Fruit fly (Drosophila melanogaster) whole organism, embryonic: ENCODE results near the gene Pvf1.

ENCODE experiments used
- Abd-B ChIP-seq: fragments of 200-800 bp; sonication (Bioruptor generic); optimal IDR thresholded peaks from 2 replicates; lab custom pipeline; 2018; ENCODE audit warnings: missing biosample characterization, mild to moderate bottlenecking, missing genetic modification characterization, moderate library complexity
- Awh ChIP-seq: fragments of 200-800 bp; sonication (Bioruptor generic); IDR thresholded peaks from 2 replicates; pipeline ENCODE4, ENCODE4 v1.3.6; 2022; ENCODE audit warnings: missing biosample characterization, missing genetic modification characterization
- BtbVII ChIP-seq: fragments of 200-800 bp; sonication (Bioruptor generic); optimal IDR thresholded peaks from 3 replicates; lab custom pipeline; 2017; ENCODE audit warnings: missing biosample characterization, mild to moderate bottlenecking, missing genetic modification characterization
- CG11504 ChIP-seq: fragments of 200-800 bp; sonication (Bioruptor generic); optimal IDR thresholded peaks from 3 replicates; lab custom pipeline; 2019; ENCODE audit warnings: missing biosample characterization, mild to moderate bottlenecking, missing genetic modification characterization, moderate library complexity
- CG11696 ChIP-seq: fragments of 200-800 bp; sonication (Bioruptor generic); IDR thresholded peaks from 2 replicates; pipeline ENCODE4 v1.3.6; 2022; ENCODE audit warnings: missing biosample characterization, missing genetic modification characterization
- CG12744 ChIP-seq: fragments of 200-800 bp; sonication (Bioruptor generic); optimal IDR thresholded peaks from 2 replicates; lab custom pipeline; 2016; ENCODE audit warnings: missing biosample characterization, missing genetic modification characterization
- CG13775 ChIP-seq: fragments of 200-800 bp; sonication (Bioruptor generic); optimal IDR thresholded peaks from 3 replicates; lab custom pipeline; 2017; ENCODE audit warnings: missing biosample characterization, mild to moderate bottlenecking, missing genetic modification characterization
- CG14441 ChIP-seq: fragments of 200-800 bp; sonication (Bioruptor generic); IDR thresholded peaks from 2 replicates; pipeline ENCODE4 v1.3.6; 2022; ENCODE audit warnings: missing biosample characterization, missing genetic modification characterization
- CG14965 ChIP-seq: fragments of 200-800 bp; sonication (Bioruptor generic); optimal IDR thresholded peaks from 2 replicates; lab custom pipeline; 2016; ENCODE audit warnings: missing biosample characterization, missing genetic modification characterization, borderline replicate concordance
- CG1602 ChIP-seq: fragments of 200-800 bp; sonication (Bioruptor generic); optimal IDR thresholded peaks from 3 replicates; lab custom pipeline; 2016; ENCODE audit warnings: missing biosample characterization, missing genetic modification characterization
- CG1647 ChIP-seq: fragments of 200-800 bp; sonication (Bioruptor generic); optimal IDR thresholded peaks from 3 replicates; lab custom pipeline; 2016; ENCODE audit warnings: missing biosample characterization, missing genetic modification characterization
- CG17912 ChIP-seq: fragments of 200-800 bp; sonication (Bioruptor generic); optimal IDR thresholded peaks from 2 replicates; lab custom pipeline; 2018; ENCODE audit warnings: missing biosample characterization, mild to moderate bottlenecking, missing genetic modification characterization
- CG18764 ChIP-seq: fragments of 200-800 bp; sonication (Bioruptor generic); optimal IDR thresholded peaks from 3 replicates; lab custom pipeline; 2016; ENCODE audit warnings: missing biosample characterization, missing genetic modification characterization
- CG2116 ChIP-seq: fragments of 200-800 bp; sonication (Bioruptor generic); optimal IDR thresholded peaks from 3 replicates; lab custom pipeline; 2018; ENCODE audit warnings: missing biosample characterization, mild to moderate bottlenecking, missing genetic modification characterization
- CG2120 ChIP-seq: fragments of 200-800 bp; sonication (Bioruptor generic); optimal IDR thresholded peaks from 3 replicates; lab custom pipeline; 2016; ENCODE audit warnings: missing biosample characterization, missing genetic modification characterization
- CG31441 ChIP-seq: fragments of 200-800 bp; sonication (Bioruptor generic); IDR thresholded peaks from 2 replicates; pipeline ENCODE4 v1.3.6; 2022; ENCODE audit warnings: missing biosample characterization, missing genetic modification characterization
- CG3163 ChIP-seq: fragments of 200-800 bp; sonication (Bioruptor generic); optimal IDR thresholded peaks from 3 replicates; lab custom pipeline; 2016; ENCODE audit warnings: missing biosample characterization, missing genetic modification characterization
- CG32772 ChIP-seq: fragments of 200-800 bp; sonication (Bioruptor generic); IDR thresholded peaks from 2 replicates; pipeline ENCODE4 v1.3.6; 2022; ENCODE audit warnings: missing biosample characterization, missing genetic modification characterization
- CG33213 ChIP-seq: fragments of 200-800 bp; sonication (Bioruptor generic); optimal IDR thresholded peaks from 3 replicates; lab custom pipeline; 2016; ENCODE audit warnings: missing biosample characterization, missing genetic modification characterization
- CG4328 ChIP-seq: fragments of 200-800 bp; sonication (Bioruptor generic); optimal IDR thresholded peaks from 3 replicates; lab custom pipeline; 2017; ENCODE audit warnings: missing biosample characterization, missing genetic modification reagents, missing genetic modification characterization
- CG4404 ChIP-seq: fragments of 200-800 bp; sonication (Bioruptor generic); IDR thresholded peaks from 2 replicates; pipeline ENCODE4 v1.3.6; 2022; ENCODE audit warnings: missing biosample characterization, missing genetic modification characterization
- CG4424 ChIP-seq: fragments of 200-800 bp; sonication (Bioruptor generic); optimal IDR thresholded peaks from 3 replicates; lab custom pipeline; 2016; ENCODE audit warnings: missing biosample characterization, missing genetic modification characterization
- CG4707 ChIP-seq: fragments of 200-800 bp; sonication (Bioruptor generic); optimal IDR thresholded peaks from 2 replicates; lab custom pipeline; 2018; ENCODE audit warnings: missing biosample characterization, mild to moderate bottlenecking, missing genetic modification characterization, moderate library complexity
- CG6854 ChIP-seq: fragments of 200-800 bp; sonication (Bioruptor generic); optimal IDR thresholded peaks from 3 replicates; lab custom pipeline; 2017; ENCODE audit warnings: missing biosample characterization, mild to moderate bottlenecking, missing genetic modification characterization
- CG7928 ChIP-seq: fragments of 200-800 bp; sonication (Bioruptor generic); optimal IDR thresholded peaks from 2 replicates; lab custom pipeline; 2017; ENCODE audit warnings: missing biosample characterization, mild to moderate bottlenecking, missing genetic modification characterization
- CTCF ChIP-seq: fragments of 200-800 bp; sonication (Bioruptor generic); optimal IDR thresholded peaks from 2 replicates; lab custom pipeline; 2017; ENCODE audit warnings: missing biosample characterization, mild to moderate bottlenecking, missing genetic modification characterization, moderate library complexity
- CkIIα-i1 ChIP-seq: fragments of 200-800 bp; sonication (Bioruptor generic); IDR thresholded peaks from 2 replicates; pipeline ENCODE4 v1.3.6; 2022; ENCODE audit warnings: missing biosample characterization, missing genetic modification characterization
- Dek ChIP-seq: fragments of 200-800 bp; sonication (Bioruptor generic); optimal IDR thresholded peaks from 3 replicates; lab custom pipeline; 2019; ENCODE audit warnings: missing biosample characterization, mild to moderate bottlenecking, missing genetic modification characterization, moderate library complexity
- Dip2 ChIP-seq: fragments of 200-800 bp; sonication (Bioruptor generic); IDR thresholded peaks from 2 replicates; pipeline ENCODE4 v1.3.6; 2022; ENCODE audit warnings: missing biosample characterization, missing genetic modification characterization
- Fer2 ChIP-seq: fragments of 200-800 bp; sonication (Bioruptor generic); optimal IDR thresholded peaks from 2 replicates; lab custom pipeline; 2018; ENCODE audit warnings: missing biosample characterization, mild to moderate bottlenecking, missing genetic modification characterization, moderate library complexity
- MBD-R2 ChIP-seq: fragments of 200-800 bp; sonication (Bioruptor generic); IDR thresholded peaks from 2 replicates; pipeline ENCODE4 v1.3.6; 2022; ENCODE audit warnings: missing biosample characterization, missing genetic modification characterization
- Nf-YA ChIP-seq: fragments of 200-800 bp; sonication (Bioruptor generic); IDR thresholded peaks from 2 replicates; pipeline ENCODE4 v1.3.6; 2022; ENCODE audit warnings: missing biosample characterization, missing genetic modification characterization
- Optix ChIP-seq: fragments of 200-800 bp; sonication (Bioruptor generic); IDR thresholded peaks from 3 replicates; pipeline ENCODE4 v1.3.6; 2022; ENCODE audit warnings: missing biosample characterization, missing genetic modification characterization
- TFAM ChIP-seq: fragments of 200-800 bp; sonication (Bioruptor generic); optimal IDR thresholded peaks from 2 replicates; lab custom pipeline; 2017; ENCODE audit warnings: missing biosample characterization, missing genetic modification characterization, inconsistent platforms
- Tbp ChIP-seq: fragments of >200 bp; optimal IDR thresholded peaks from 2 replicates; lab custom pipeline; 2018; ENCODE audit warnings: missing biosample characterization, missing genetic modification characterization
- ac ChIP-seq: fragments of 200-800 bp; sonication (Bioruptor generic); optimal IDR thresholded peaks from 3 replicates; lab custom pipeline; 2017; ENCODE audit warnings: missing biosample characterization, mild to moderate bottlenecking, missing genetic modification characterization
- ara ChIP-seq: fragments of 200-800 bp; sonication (Bioruptor generic); IDR thresholded peaks from 2 replicates; pipeline ENCODE4 v1.3.6; 2022; ENCODE audit warnings: missing biosample characterization, missing genetic modification characterization
- cato ChIP-seq: fragments of 200-800 bp; sonication (Bioruptor generic); optimal IDR thresholded peaks from 2 replicates; lab custom pipeline; 2016; ENCODE audit warnings: missing biosample characterization, missing genetic modification characterization, borderline replicate concordance
- cwo ChIP-seq: fragments of 200-800 bp; sonication (Bioruptor generic); optimal IDR thresholded peaks from 3 replicates; lab custom pipeline; 2017; ENCODE audit warnings: missing biosample characterization, missing genetic modification characterization, mild to moderate bottlenecking, moderate library complexity, missing genetic modification reagents
- dan ChIP-seq: fragments of 200-800 bp; sonication (Bioruptor generic); IDR thresholded peaks from 2 replicates; pipeline ENCODE4 v1.3.6; 2022; ENCODE audit warnings: missing biosample characterization, missing genetic modification characterization
- fd96Cb ChIP-seq: fragments of 200-800 bp; sonication (Bioruptor generic); optimal IDR thresholded peaks from 2 replicates; lab custom pipeline; 2018; ENCODE audit warnings: missing biosample characterization, mild to moderate bottlenecking, missing genetic modification characterization, moderate library complexity
- gce ChIP-seq: fragments of 200-800 bp; sonication (Bioruptor generic); IDR thresholded peaks from 3 replicates; pipeline ENCODE4 v1.3.6; 2022; ENCODE audit warnings: missing biosample characterization, missing genetic modification characterization
- ind ChIP-seq: fragments of 200-800 bp; sonication (Bioruptor generic); optimal IDR thresholded peaks from 3 replicates; lab custom pipeline; 2016; ENCODE audit warnings: missing biosample characterization, missing genetic modification characterization
- lilli ChIP-seq: fragments of 200-800 bp; sonication (Bioruptor generic); optimal IDR thresholded peaks from 3 replicates; lab custom pipeline; 2016; ENCODE audit warnings: missing biosample characterization, missing genetic modification characterization
- mirr ChIP-seq: fragments of 200-800 bp; sonication (Bioruptor generic); optimal IDR thresholded peaks from 3 replicates; lab custom pipeline; 2018; ENCODE audit warnings: missing biosample characterization, mild to moderate bottlenecking, missing genetic modification characterization
- nmo ChIP-seq: fragments of 200-800 bp; sonication (Bioruptor generic); optimal IDR thresholded peaks from 2 replicates; lab custom pipeline; 2018; ENCODE audit warnings: missing biosample characterization, mild to moderate bottlenecking, missing genetic modification characterization, moderate library complexity
- sima ChIP-seq: fragments of 200-800 bp; sonication (Bioruptor generic); optimal IDR thresholded peaks from 2 replicates; lab custom pipeline; 2016; ENCODE audit warnings: missing biosample characterization, missing genetic modification characterization
- slp2 ChIP-seq: fragments of 200-800 bp; sonication (Bioruptor generic); optimal IDR thresholded peaks from 2 replicates; lab custom pipeline; 2016; ENCODE audit warnings: missing biosample characterization, missing genetic modification characterization
- twi ChIP-seq: fragments of 200-800 bp; optimal IDR thresholded peaks from 2 replicates; lab custom pipeline; 2019; ENCODE audit warnings: missing biosample characterization, mild to moderate bottlenecking, missing genetic modification characterization, moderate library complexity
- usp ChIP-seq: fragments of >200 bp; optimal IDR thresholded peaks from 2 replicates; lab custom pipeline; 2017; ENCODE audit warnings: missing biosample characterization, missing genetic modification characterization
- wdn ChIP-seq: fragments of 200-800 bp; sonication (Bioruptor generic); IDR thresholded peaks from 2 replicates; pipeline ENCODE4 v1.3.6; 2022; ENCODE audit warnings: missing biosample characterization, missing genetic modification characterization

The Pvf1 gene

dm6 chrX:18789353-18790210, 42.9 kb upstream of the Pvf1 start (continued):
- TF ChIP-seq cwo (GFP tag; lab: Kevin White, UChicago) (peak; percentile 51), MBD-R2 (no peak), mirr (GFP tag; lab: Kevin White, UChicago) (no peak), CG1647 (GFP tag; lab: Kevin White, UChicago) (peak; percentile 17), CG7928 (GFP tag; lab: Kevin White, UChicago) (peak; percentile 17), CG13775 (GFP tag; lab: Kevin White, UChicago) (peak; percentile 78), CG4707 (GFP tag; lab: Kevin White, UChicago) (no peak), CG18764 (GFP tag; lab: Kevin White, UChicago) (peak; percentile 8), ind (GFP tag; lab: Kevin White, UChicago) (peak; percentile 46), gce (no peak), CG11504 (peak; percentile 76), Fer2 (no peak), lilli (GFP tag; lab: Kevin White, UChicago) (peak; percentile 75), CG14441 (GFP tag; lab: Robert Waterston, UW) (peak; percentile 63), CG33213 (GFP tag; lab: Kevin White, UChicago) (no peak), twi (tag; lab: Kevin White, UChicago) (no peak), BtbVII (GFP tag; lab: Kevin White, UChicago) (peak; percentile 61), Dip2 (GFP tag; lab: Robert Waterston, UW) (no peak), CG2116 (peak; percentile 22), wdn (GFP tag; lab: Robert Waterston, UW) (no peak), CkIIα-i1 (GFP tag; lab: Robert Waterston, UW) (no peak), CG12744 (peak; percentile 50), CG4424 (peak; percentile 47), slp2 (GFP tag; lab: Kevin White, UChicago) (no peak), Abd-B (peak; percentile 48), usp (GFP tag; lab: Kevin White, UChicago) (no peak), CG2120 (GFP tag; lab: Kevin White, UChicago) (peak; percentile 84), CG4404 (peak; percentile 30; the same call in 1 of the 2 replicates), CG4328 (GFP tag; lab: Kevin White, UChicago) (peak; percentile 10), nmo (GFP tag; lab: Kevin White, UChicago) (peak; percentile 78), CG14965 (GFP tag; lab: Kevin White, UChicago) (no peak), dan (GFP tag; lab: Robert Waterston, UW) (no peak), sima (GFP tag; lab: Kevin White, UChicago) (no peak), CG17912 (GFP tag; lab: Kevin White, UChicago) (no peak), CG3163 (GFP tag; lab: Kevin White, UChicago) (no peak), cato (GFP tag; lab: Kevin White, UChicago) (peak; percentile 44), Dek (tag; lab: Kevin White, UChicago) (peak; percentile 51), CG6854 (peak; percentile 61), Nf-YA (GFP tag; lab: Robert Waterston, UW) (no peak), CG11696 (GFP tag; lab: Robert Waterston, UW) (no peak), Awh (GFP tag; lab: Robert Waterston, UW) (no peak), ara (GFP tag; lab: Robert Waterston, UW) (0 out of 2 replicates have a peak, but pooled peaks have one; percentile 5), CG32772 (0 out of 2 replicates have a peak, but pooled peaks have one; percentile 17), Tbp (GFP tag; lab: Kevin White, UChicago) (no peak), fd96Cb (tag; lab: Kevin White, UChicago) (peak; percentile 36), CTCF (no peak), TFAM (no peak), CG31441 (GFP tag; lab: Robert Waterston, UW) (peak; percentile 64; the same call in 1 of the 2 replicates), CG1602 (GFP tag; lab: Kevin White, UChicago) (peak; percentile 36), ac (GFP tag; lab: Kevin White, UChicago) (no peak), Optix (GFP tag; lab: Robert Waterston, UW) (no peak)
